Worm (Caenorhabditis elegans) whole organism, L4 larva: Measurements from ENCODE around the gene clec-165.

Source experiments
- F49E8.2 ChIP-seq: sonication (generic microtip); optimal IDR thresholded peaks from 2 replicates; lab custom pipeline; 2016; ENCODE audit warnings: missing compliant biosample characterization, mild to moderate bottlenecking, missing genetic modification characterization, borderline replicate concordance
- T26A8.4 ChIP-seq: fragments of 200-800 bp; sonication (Bioruptor generic); IDR thresholded peaks from 2 replicates; pipeline ENCODE4 v1.3.6; 2022; ENCODE audit warnings: missing genetic modification characterization, missing compliant biosample characterization
- Y105C5A.15 ChIP-seq: fragments of 200-800 bp; sonication (Bioruptor generic); IDR thresholded peaks from 2 replicates; pipeline ENCODE4 v1.3.6; 2022; ENCODE audit warnings: missing genetic modification characterization, missing compliant biosample characterization
- Y48G9A.11 ChIP-seq: fragments of 200-800 bp; sonication (Bioruptor generic); IDR thresholded peaks from 2 replicates; pipeline ENCODE4 v1.3.6; 2022; ENCODE audit warnings: missing genetic modification reagents, missing genetic modification characterization, missing compliant biosample characterization
- Y75B8A.6 ChIP-seq: fragments of 200-800 bp; sonication (Bioruptor generic); IDR thresholded peaks from 2 replicates; pipeline ENCODE4 v1.3.6; 2022; ENCODE audit warnings: missing genetic modification reagents, missing genetic modification characterization, missing compliant biosample characterization
- ZK337.2 ChIP-seq: fragments of 200-800 bp; sonication (Bioruptor generic); IDR thresholded peaks from 2 replicates; pipeline ENCODE4 v1.3.6; 2022; ENCODE audit warnings: missing genetic modification reagents, missing genetic modification characterization, missing compliant biosample characterization
- ZK546.5 ChIP-seq, 2 experiments: sonication (generic microtip); optimal IDR thresholded peaks; 2 replicates each; lab custom pipeline; 2017; ENCODE audit warnings: missing biosample characterization in 2 of 2, missing genetic modification characterization in 2 of 2
- aha-1 ChIP-seq: fragments of 150-350 bp; peaks from one replicate; lab custom pipeline; 2014; ENCODE audit warnings: missing biosample characterization, missing genetic modification characterization
- aly-2 ChIP-seq: sonication (generic microtip); optimal IDR thresholded peaks from 2 replicates; lab custom pipeline; 2018; ENCODE audit warnings: missing biosample characterization, missing genetic modification characterization
- ceh-20 ChIP-seq: fragments of 200-800 bp; sonication (Bioruptor generic); IDR thresholded peaks from 2 replicates; pipeline ENCODE4 v1.3.6; 2022; ENCODE audit warnings: missing genetic modification reagents, missing genetic modification characterization, missing compliant biosample characterization
- ceh-82 ChIP-seq: sonication (generic microtip); optimal IDR thresholded peaks from 2 replicates; lab custom pipeline; 2017; ENCODE audit warnings: missing biosample characterization, missing genetic modification characterization
- daf-12 ChIP-seq: fragments of 150-350 bp; optimal IDR thresholded peaks from 2 replicates; lab custom pipeline; 2014; ENCODE audit warnings: missing biosample characterization, missing genetic modification reagents, missing genetic modification characterization
- daf-8 ChIP-seq: fragments of 200-800 bp; sonication (Bioruptor generic); IDR thresholded peaks from 2 replicates; pipeline ENCODE4 v1.3.6; 2022; ENCODE audit warnings: missing genetic modification characterization, missing compliant biosample characterization
- dmd-8 ChIP-seq: fragments of 200-800 bp; sonication (Bioruptor generic); IDR thresholded peaks from 2 replicates; pipeline ENCODE4 v1.3.6; 2022; ENCODE audit warnings: missing genetic modification characterization, missing compliant biosample characterization
- dmd-9 ChIP-seq: fragments of 200-800 bp; sonication (Bioruptor generic); IDR thresholded peaks from 2 replicates; pipeline ENCODE4 v1.3.6; 2022; ENCODE audit warnings: missing genetic modification reagents, missing genetic modification characterization, missing compliant biosample characterization
- duxl-1 ChIP-seq: sonication (generic microtip); optimal IDR thresholded peaks from 2 replicates; lab custom pipeline; 2016; ENCODE audit warnings: mild to moderate bottlenecking, missing genetic modification characterization, moderate library complexity, missing compliant biosample characterization; ENCODE audit not compliant: poor library complexity
- dve-1 ChIP-seq: sonication (generic microtip); optimal IDR thresholded peaks from 2 replicates; lab custom pipeline; 2017; ENCODE audit warnings: antibody characterized with exemption, mild to moderate bottlenecking, missing genetic modification characterization, missing compliant biosample characterization; ENCODE audit not compliant: insufficient read depth
- egl-27 ChIP-seq: sonication (generic microtip); optimal IDR thresholded peaks from 3 replicates; lab custom pipeline; 2017; ENCODE audit warnings: missing biosample characterization, missing genetic modification reagents, missing genetic modification characterization
- egl-43 ChIP-seq: fragments of 200-800 bp; sonication (Bioruptor generic); IDR thresholded peaks from 2 replicates; pipeline ENCODE4 v1.3.6; 2022; ENCODE audit warnings: missing genetic modification reagents, missing genetic modification characterization, missing compliant biosample characterization
- fkh-10 ChIP-seq: fragments of 150-350 bp; optimal IDR thresholded peaks from 2 replicates; lab custom pipeline; 2014; ENCODE audit warnings: missing biosample characterization, missing genetic modification reagents, missing genetic modification characterization
- hlh-11 ChIP-seq: fragments of 200-800 bp; sonication (Bioruptor generic); optimal IDR thresholded peaks from 2 replicates; lab custom pipeline; 2018; ENCODE audit warnings: mild to moderate bottlenecking, missing genetic modification characterization, missing compliant biosample characterization
- hlh-30 ChIP-seq: sonication (generic microtip); optimal IDR thresholded peaks from 2 replicates; lab custom pipeline; 2017; ENCODE audit warnings: antibody characterized with exemption, mild to moderate bottlenecking, missing genetic modification characterization, missing compliant biosample characterization; ENCODE audit not compliant: insufficient read depth
- hmg-1.1 ChIP-seq: fragments of 200-800 bp; sonication (Bioruptor generic); IDR thresholded peaks from 2 replicates; pipeline ENCODE4 v1.3.6; 2022; ENCODE audit warnings: missing genetic modification reagents, missing genetic modification characterization, missing compliant biosample characterization
- lim-7 ChIP-seq: fragments of 200-800 bp; sonication (Bioruptor generic); IDR thresholded peaks from 2 replicates; pipeline ENCODE4 v1.3.6; 2022; ENCODE audit warnings: missing genetic modification characterization, missing compliant biosample characterization
- lin-39 ChIP-seq: fragments of 150-350 bp; optimal IDR thresholded peaks from 2 replicates; lab custom pipeline; 2014; ENCODE audit warnings: missing biosample characterization, missing genetic modification reagents, missing genetic modification characterization
- lsy-2 ChIP-seq, 2 experiments: fragments of 150-350 bp in 1 of 2; sonication (generic microtip) in 1 of 2; optimal IDR thresholded peaks; 2 replicates each; lab custom pipeline; 2014 to 2017; ENCODE audit warnings: missing biosample characterization in 2 of 2, missing genetic modification characterization in 2 of 2
- madf-5 ChIP-seq, 2 experiments: fragments of 200-800 bp; sonication (Bioruptor generic); IDR thresholded peaks; 2 replicates each; pipeline ENCODE4 v1.3.6; 2022; ENCODE audit warnings: missing compliant biosample characterization in 2 of 2, missing genetic modification characterization in 2 of 2
- madf-9 ChIP-seq: fragments of 200-800 bp; sonication (Bioruptor generic); conservative IDR thresholded peaks from 2 replicates; pipeline ENCODE4 v1.3.6; 2022; ENCODE audit warnings: missing genetic modification reagents, missing genetic modification characterization, missing compliant biosample characterization
- mdl-1 ChIP-seq, 2 experiments: fragments of 150-350 bp in 1 of 2; sonication (generic microtip) in 1 of 2; optimal IDR thresholded peaks; 2 replicates each; lab custom pipeline; 2014 to 2017; ENCODE audit warnings: missing biosample characterization in 2 of 2, missing genetic modification characterization in 2 of 2
- mes-2 ChIP-seq: sonication (generic microtip); optimal IDR thresholded peaks from 2 replicates; lab custom pipeline; 2016; ENCODE audit warnings: missing genotype, mild to moderate bottlenecking, missing genetic modification characterization, missing compliant biosample characterization; ENCODE audit not compliant: poor library complexity, severe bottlenecking
- mxl-3 ChIP-seq: fragments of 200-800 bp; sonication (Bioruptor generic); optimal IDR thresholded peaks from 2 replicates; lab custom pipeline; 2018; ENCODE audit warnings: mild to moderate bottlenecking, missing genetic modification characterization, missing compliant biosample characterization
- nhr-11 ChIP-seq: fragments of 150-350 bp; optimal IDR thresholded peaks from 2 replicates; lab custom pipeline; 2014; ENCODE audit warnings: missing biosample characterization, missing genetic modification characterization
- nhr-25 ChIP-seq: sonication (generic microtip); optimal IDR thresholded peaks from 2 replicates; lab custom pipeline; 2017; ENCODE audit warnings: missing genetic modification characterization, mild to moderate bottlenecking, missing compliant biosample characterization, antibody characterized with exemption, moderate library complexity, borderline replicate concordance; ENCODE audit not compliant: insufficient read depth
- nhr-28 ChIP-seq: fragments of 150-350 bp; optimal IDR thresholded peaks from 2 replicates; lab custom pipeline; 2014; ENCODE audit warnings: missing biosample characterization, missing genetic modification characterization
- nhr-48 ChIP-seq: sonication (generic microtip); optimal IDR thresholded peaks from 2 replicates; lab custom pipeline; 2016; ENCODE audit warnings: mild to moderate bottlenecking, missing genetic modification characterization, missing compliant biosample characterization
- nhr-6 ChIP-seq: fragments of 150-350 bp; optimal IDR thresholded peaks from 2 replicates; lab custom pipeline; 2014; ENCODE audit warnings: missing biosample characterization, missing genetic modification characterization
- pha-4 ChIP-seq, 2 experiments: fragments of 150-350 bp in 1 of 2; fragments of 200-800 bp in 1 of 2; sonication (Bioruptor generic) in 1 of 2; IDR thresholded peaks in 1 of 2; optimal IDR thresholded peaks in 1 of 2; 2 replicates each; pipeline versions ENCODE4 v1.3.6 to Lab custom; 2014 to 2022; ENCODE audit warnings: missing genetic modification characterization in 2 of 2, missing genetic modification reagents in 2 of 2, missing biosample characterization in 1 of 2, missing compliant biosample characterization in 1 of 2
- php-3 ChIP-seq: fragments of 200-800 bp; sonication (Bioruptor generic); IDR thresholded peaks from 2 replicates; pipeline ENCODE4 v1.3.6; 2022; ENCODE audit warnings: missing genetic modification reagents, missing genetic modification characterization, missing compliant biosample characterization
- pqm-1 ChIP-seq: sonication (generic microtip); optimal IDR thresholded peaks from 2 replicates; lab custom pipeline; 2017; ENCODE audit warnings: missing biosample characterization, missing genetic modification characterization
- rbr-2 ChIP-seq: sonication (generic microtip); optimal IDR thresholded peaks from 2 replicates; lab custom pipeline; 2016; ENCODE audit warnings: missing genotype, missing genetic modification characterization, missing compliant biosample characterization
- sdz-12 ChIP-seq: fragments of 200-800 bp; sonication (Bioruptor generic); optimal IDR thresholded peaks from 2 replicates; lab custom pipeline; 2018; ENCODE audit warnings: mild to moderate bottlenecking, missing genetic modification characterization, missing compliant biosample characterization
- snpc-4 ChIP-seq: fragments of 150-350 bp; optimal IDR thresholded peaks from 2 replicates; lab custom pipeline; 2014; ENCODE audit warnings: missing biosample characterization, missing genetic modification characterization
- spr-1 ChIP-seq: sonication (generic microtip); optimal IDR thresholded peaks from 2 replicates; lab custom pipeline; 2016; ENCODE audit warnings: mild to moderate bottlenecking, missing genetic modification characterization, missing compliant biosample characterization
- tag-97 ChIP-seq: fragments of 200-800 bp; sonication (Bioruptor generic); IDR thresholded peaks from 2 replicates; pipeline ENCODE4 v1.3.6; 2022; ENCODE audit warnings: missing genetic modification characterization, missing compliant biosample characterization
- unc-130 ChIP-seq: sonication (generic microtip); optimal IDR thresholded peaks from 2 replicates; lab custom pipeline; 2016; ENCODE audit warnings: missing genetic modification reagents, missing genetic modification characterization, missing compliant biosample characterization
- unc-62 ChIP-seq, 3 experiments: fragments of 150-350 bp in 1 of 3; sonication (generic microtip); optimal IDR thresholded peaks in 2 of 3; peaks in 1 of 3; 1 replicate in 1 of 3; 2 replicates in 2 of 3; lab custom pipeline; 2014 to 2017; ENCODE audit warnings: missing biosample characterization in 3 of 3, missing genetic modification characterization in 3 of 3, missing genetic modification reagents in 3 of 3, missing genotype in 1 of 3
- zfp-3 ChIP-seq: fragments of 200-800 bp; sonication (Bioruptor generic); conservative IDR thresholded peaks from 2 replicates; pipeline ENCODE4 v1.3.6; 2022; ENCODE audit warnings: missing genetic modification reagents, missing genetic modification characterization, missing compliant biosample characterization
- ztf-11 ChIP-seq: fragments of 150-350 bp; optimal IDR thresholded peaks from 2 replicates; lab custom pipeline; 2014; ENCODE audit warnings: missing biosample characterization, missing genetic modification characterization

Gene clec-165

ce11 chrIV:1243295-1243694, 3.4 kb downstream of the clec-165 start, which contains the start of gene F38A1.15:
TSS of gene F38A1.15 (minus strand) at chrIV:1243395.
- no peak for TF ChIP-seq sdz-12
- no peak for TF ChIP-seq duxl-1 (tag; lab: Kevin White, UChicago)
- TF ChIP-seq nhr-25 (tag; lab: Kevin White, UChicago): no peak
- TF ChIP-seq T26A8.4 (GFP tag; lab: Robert Waterston, UW): no peak
- no peak for TF ChIP-seq pqm-1
- TF ChIP-seq unc-62 (GFP tag; optimal IDR thresholded peaks at IDR 0.05 in 1 of 2; lab: Kevin White, UChicago): peak in 1 of 2 experiments; percentile 72
- no peak for TF ChIP-seq unc-62 (tag; optimal IDR thresholded peaks at IDR 0.05; lab: Kevin White, UChicago)
- no peak for TF ChIP-seq Y48G9A.11 (GFP tag; lab: Robert Waterston, UW)

ce11 chrIV:1239686-1240085, 7.0 kb downstream of the clec-165 start, which contains the start of gene F38A1.8:
TSS of gene F38A1.8 (minus strand) at chrIV:1239852.
- TF ChIP-seq pqm-1: no peak
- no peak for TF ChIP-seq nhr-28 (tag; lab: Kevin White, UChicago)
- TF ChIP-seq Y48G9A.11 (GFP tag; lab: Robert Waterston, UW): no peak
- peak; percentile 80 for TF ChIP-seq hlh-30 (tag; lab: Kevin White, UChicago)
- no peak for TF ChIP-seq egl-27 (tag; lab: Kevin White, UChicago)
- TF ChIP-seq ceh-20 (GFP tag; lab: Robert Waterston, UW): no peak
- TF ChIP-seq mes-2: peak; percentile 74
- TF ChIP-seq ZK546.5 (tag; optimal IDR thresholded peaks at IDR 0.05; lab: Kevin White, UChicago): no peak
- TF ChIP-seq daf-12 (tag; lab: Kevin White, UChicago): no peak
- TF ChIP-seq F49E8.2 (tag; lab: Kevin White, UChicago): no peak
- TF ChIP-seq madf-5 (GFP tag; IDR thresholded peaks at IDR 0.05; lab: Robert Waterston, UW): no peak
- no peak for TF ChIP-seq ZK337.2
- no peak for TF ChIP-seq aly-2
- no peak for TF ChIP-seq ztf-11
- TF ChIP-seq spr-1: no peak
- TF ChIP-seq pha-4 (GFP tag; IDR thresholded peaks at IDR 0.05; lab: Robert Waterston, UW): no peak
- TF ChIP-seq pha-4 (tag; optimal IDR thresholded peaks at IDR 0.05; lab: Kevin White, UChicago): no peak
- peak; percentile 42 for TF ChIP-seq hlh-11 (tag; lab: Kevin White, UChicago)
- TF ChIP-seq mdl-1 (tag; optimal IDR thresholded peaks at IDR 0.05; lab: Kevin White, UChicago): peak in 1 of 2 experiments; percentile 74
- TF ChIP-seq dmd-9 (GFP tag; lab: Robert Waterston, UW): no peak
- TF ChIP-seq lin-39 (tag; lab: Kevin White, UChicago): no peak
- TF ChIP-seq madf-9: no peak
- no peak for TF ChIP-seq lim-7 (GFP tag; lab: Robert Waterston, UW)
- TF ChIP-seq hmg-1.1: 0 out of 2 replicates have a peak, but pooled peaks have one; percentile 30
- no peak for TF ChIP-seq Y105C5A.15
- TF ChIP-seq aha-1: no peak
- no peak for TF ChIP-seq nhr-48
- TF ChIP-seq mxl-3 (GFP tag; lab: Kevin White, UChicago): peak; percentile 74
- no peak for TF ChIP-seq zfp-3 (GFP tag; lab: Robert Waterston, UW)
- no peak for TF ChIP-seq php-3 (GFP tag; lab: Robert Waterston, UW)
- TF ChIP-seq unc-130: no peak
- TF ChIP-seq snpc-4 (tag; lab: Kevin White, UChicago): no peak
- TF ChIP-seq egl-43: no peak
- TF ChIP-seq daf-8 (GFP tag; lab: Robert Waterston, UW): no peak
- peak; percentile 22 for TF ChIP-seq nhr-6 (tag; lab: Kevin White, UChicago)
- no peak for TF ChIP-seq tag-97 (GFP tag; lab: Robert Waterston, UW)
- no peak for TF ChIP-seq nhr-11 (tag; lab: Kevin White, UChicago)
- no peak for TF ChIP-seq fkh-10
- TF ChIP-seq lsy-2 (tag; optimal IDR thresholded peaks at IDR 0.05; lab: Kevin White, UChicago): no peak
- no peak for TF ChIP-seq ceh-82 (tag; lab: Kevin White, UChicago)
- TF ChIP-seq dve-1: peak; percentile 38
- no peak for TF ChIP-seq rbr-2 (tag; lab: Kevin White, UChicago)
- TF ChIP-seq dmd-8 (GFP tag; lab: Robert Waterston, UW): no peak
- TF ChIP-seq Y75B8A.6 (GFP tag; lab: Robert Waterston, UW): no peak
